Fruit fly (Drosophila melanogaster): ENCODE results near the gene PICK1.
A peak's percentile ranks its signal among the peaks of the same experiment; 100 is the strongest.

Gene PICK1

dm6 chr2L:12692343-12693079, 2.3 kb upstream of the PICK1 start, which contains the start of the genes CCT4 and CG6153:
Gene CCT4, minus strand, starts transcription at chr2L:12692934.
Gene CG6153, plus strand, starts transcription at chr2L:12692993.
- no peak for TF ChIP-seq CG17801 (GFP tag; optimal IDR thresholded peaks at IDR 0.05; ENCODE audit: partially characterized antibody)

- no peak for TF ChIP-seq CG17801 (GFP tag; optimal IDR thresholded peaks at IDR 0.05; ENCODE audit: partially characterized antibody)
These were observed 2.4 kb downstream of the PICK1 start, which contains the start of gene CG5781 for dm6 chr2L:12697223-12697622. Gene CG5781, minus strand, starts transcription at chr2L:12697323.

dm6 chr2L:12700381-12700963, 5.6 kb downstream of the PICK1 start, which contains the start of gene CG17036:
Gene CG17036, minus strand, starts transcription at chr2L:12700746.
- peak; percentile 49 for TF ChIP-seq CG17801 (GFP tag; optimal IDR thresholded peaks at IDR 0.05; ENCODE audit: partially characterized antibody)

- TF ChIP-seq CG17801 (GFP tag; optimal IDR thresholded peaks at IDR 0.05; ENCODE audit: partially characterized antibody): no peak
These were observed 6.7 kb downstream of the PICK1 start for dm6 chr2L:12701498-12701897.

dm6 chr2L:12704418-12704920, 9.6 kb downstream of the PICK1 start, which contains the start of the genes CG5776 and spict:
Gene CG5776, minus strand, starts transcription at chr2L:12704451.
Gene spict, plus strand, starts transcription at chr2L:12704725.
- TF ChIP-seq CG17801 (GFP tag; optimal IDR thresholded peaks at IDR 0.05; ENCODE audit: partially characterized antibody): peak; percentile 81

dm6 chr2L:12705376-12705775, 10.5 kb downstream of the PICK1 start:
- TF ChIP-seq CG17801 (GFP tag; optimal IDR thresholded peaks at IDR 0.05; ENCODE audit: partially characterized antibody): no peak

- peak; percentile 22 for TF ChIP-seq CG17801 (GFP tag; optimal IDR thresholded peaks at IDR 0.05; ENCODE audit: partially characterized antibody)
These were observed 12.7 kb downstream of the PICK1 start, which contains the start of the genes CG6180 and CG15484 for dm6 chr2L:12707540-12707939. Gene CG6180, plus strand, starts transcription at chr2L:12707661. Gene CG15484, minus strand, starts transcription at chr2L:12707711.

- no peak for TF ChIP-seq CG17801 (GFP tag; optimal IDR thresholded peaks at IDR 0.05; ENCODE audit: partially characterized antibody)
These were observed 13.7 kb downstream of the PICK1 start for dm6 chr2L:12708576-12708975.

dm6 chr2L:12712255-12712654, 17.4 kb downstream of the PICK1 start:
- peak; percentile 17 for TF ChIP-seq CG17801 (GFP tag; optimal IDR thresholded peaks at IDR 0.05; ENCODE audit: partially characterized antibody)

dm6 chr2L:12712852-12713251, 18.0 kb downstream of the PICK1 start, which contains the start of gene CG5787:
Gene CG5787, minus strand, starts transcription at chr2L:12712952.
- TF ChIP-seq CG17801 (GFP tag; optimal IDR thresholded peaks at IDR 0.05; ENCODE audit: partially characterized antibody): no peak

- TF ChIP-seq CG17801 (GFP tag; optimal IDR thresholded peaks at IDR 0.05; ENCODE audit: partially characterized antibody): no peak
These were observed 23.9 kb downstream of the PICK1 start, which contains the start of gene MRP for dm6 chr2L:12718437-12719376. Gene MRP, plus strand, starts transcription at chr2L:12719045.

dm6 chr2L:12719712-12720429, 25.0 kb downstream of the PICK1 start:
- TF ChIP-seq CG17801 (GFP tag; optimal IDR thresholded peaks at IDR 0.05; ENCODE audit: partially characterized antibody): no peak

dm6 chr2L:12720430-12721396, 25.9 kb downstream of the PICK1 start:
- TF ChIP-seq CG17801 (GFP tag; optimal IDR thresholded peaks at IDR 0.05; ENCODE audit: partially characterized antibody): no peak

All from ovary, adult (tissue).